Worm (Caenorhabditis elegans): ENCODE measurements around the gene F16G10.8.

- TF ChIP-seq ztf-4 (tag; optimal IDR thresholded peaks at IDR 0.05), result no peak
- no peak for TF ChIP-seq nhr-77 (tag; optimal IDR thresholded peaks at IDR 0.05)
- no peak for TF ChIP-seq elt-3 (tag; optimal IDR thresholded peaks at IDR 0.05)
- TF ChIP-seq ceh-82 (tag; optimal IDR thresholded peaks at IDR 0.05), result no peak
- TF ChIP-seq jun-1 (tag; optimal IDR thresholded peaks at IDR 0.05), result no peak
- TF ChIP-seq nhr-23 (tag; optimal IDR thresholded peaks at IDR 0.05), result no peak
- no peak for TF ChIP-seq nhr-25 (tag; optimal IDR thresholded peaks at IDR 0.05)
- no peak for TF ChIP-seq unc-62 (GFP tag; optimal IDR thresholded peaks at IDR 0.05)
- TF ChIP-seq mdl-1 (tag; optimal IDR thresholded peaks at IDR 0.05), result no peak
- TF ChIP-seq ama-1 (optimal IDR thresholded peaks at IDR 0.05), result no peak
- no peak for TF ChIP-seq snpc-4 (tag; optimal IDR thresholded peaks at IDR 0.05)
- no peak for TF ChIP-seq lin-39 (tag; optimal IDR thresholded peaks at IDR 0.05)
- TF ChIP-seq zag-1 (tag; optimal IDR thresholded peaks at IDR 0.05), result no peak
Observed at ce11 chrII:2335572-2335971, 47.7 kb downstream of the F16G10.8 start, which contains the start of gene F43C11.7.

Data from whole organism, L3 larva.